Worm (Caenorhabditis elegans) whole organism, late embryonic: ENCODE results near the gene F58F9.3.

Source experiments
- C08G9.2 ChIP-seq: sonication (generic microtip); optimal IDR thresholded peaks from 2 replicates; lab custom pipeline; 2016; ENCODE audit warnings: mild to moderate bottlenecking, missing genetic modification characterization, moderate library complexity, missing compliant biosample characterization
- C38D4.7 ChIP-seq: fragments of 200-800 bp; sonication (Bioruptor generic); optimal IDR thresholded peaks from 2 replicates; lab custom pipeline; 2018; ENCODE audit warnings: mild to moderate bottlenecking, missing genetic modification characterization, moderate library complexity, missing compliant biosample characterization
- F13H6.1 ChIP-seq: sonication (generic microtip); optimal IDR thresholded peaks from 2 replicates; lab custom pipeline; 2016; ENCODE audit warnings: missing genetic modification characterization, missing compliant biosample characterization
- K02D7.2 ChIP-seq: sonication (generic microtip); optimal IDR thresholded peaks from 2 replicates; lab custom pipeline; 2017; ENCODE audit warnings: mild to moderate bottlenecking, missing genetic modification characterization, missing compliant biosample characterization
- T23F11.4 ChIP-seq: fragments of 200-800 bp; sonication (Bioruptor generic); optimal IDR thresholded peaks from 2 replicates; lab custom pipeline; 2018; ENCODE audit warnings: mild to moderate bottlenecking, missing genetic modification characterization, missing compliant biosample characterization
- Y22D7AL.16 ChIP-seq: sonication (generic microtip); optimal IDR thresholded peaks from 2 replicates; lab custom pipeline; 2016; ENCODE audit warnings: missing genetic modification characterization, missing compliant biosample characterization
- ceh-14 ChIP-seq: sonication (generic microtip); optimal IDR thresholded peaks from 2 replicates; lab custom pipeline; 2016; ENCODE audit warnings: missing genotype, missing genetic modification characterization, missing compliant biosample characterization
- ceh-18 ChIP-seq: sonication (generic microtip); optimal IDR thresholded peaks from 2 replicates; lab custom pipeline; 2016; ENCODE audit warnings: missing genetic modification characterization, missing compliant biosample characterization
- ceh-22 ChIP-seq: sonication (generic microtip); optimal IDR thresholded peaks from 2 replicates; lab custom pipeline; 2017; ENCODE audit warnings: missing biosample characterization, missing genetic modification characterization
- ceh-24 ChIP-seq: sonication (generic microtip); optimal IDR thresholded peaks from 2 replicates; lab custom pipeline; 2016; ENCODE audit warnings: mild to moderate bottlenecking, missing genetic modification characterization, missing compliant biosample characterization
- ceh-30 ChIP-seq: fragments of 150-350 bp; optimal IDR thresholded peaks from 2 replicates; lab custom pipeline; 2014; ENCODE audit warnings: missing biosample characterization, missing genetic modification characterization
- ceh-45 ChIP-seq: fragments of 200-800 bp; sonication (Bioruptor generic); IDR thresholded peaks from 2 replicates; pipeline ENCODE4 v1.3.6; 2022; ENCODE audit warnings: missing genetic modification reagents, missing genetic modification characterization, missing compliant biosample characterization
- ceh-48 ChIP-seq: sonication (generic microtip); optimal IDR thresholded peaks from 2 replicates; lab custom pipeline; 2016; ENCODE audit warnings: missing genetic modification characterization, inconsistent platforms, missing compliant biosample characterization
- ceh-6 ChIP-seq: fragments of 200-800 bp; sonication (Bioruptor generic); optimal IDR thresholded peaks from 2 replicates; lab custom pipeline; 2018; ENCODE audit warnings: mild to moderate bottlenecking, missing genetic modification characterization, missing compliant biosample characterization
- ceh-9 ChIP-seq: sonication (generic microtip); optimal IDR thresholded peaks from 2 replicates; lab custom pipeline; 2016; ENCODE audit warnings: mild to moderate bottlenecking, missing genetic modification characterization, inconsistent platforms, missing compliant biosample characterization
- che-1 ChIP-seq: sonication (generic microtip); optimal IDR thresholded peaks from 2 replicates; lab custom pipeline; 2016; ENCODE audit warnings: mild to moderate bottlenecking, missing genetic modification characterization, missing compliant biosample characterization
- dmd-4 ChIP-seq: sonication (generic microtip); optimal IDR thresholded peaks from 2 replicates; lab custom pipeline; 2016; ENCODE audit warnings: borderline replicate concordance, missing genetic modification characterization, missing compliant biosample characterization
- dve-1 ChIP-seq: sonication (generic microtip); optimal IDR thresholded peaks from 2 replicates; lab custom pipeline; 2017; ENCODE audit warnings: antibody characterized with exemption, mild to moderate bottlenecking, missing genetic modification characterization, missing compliant biosample characterization
- elt-4 ChIP-seq: sonication (generic microtip); optimal IDR thresholded peaks from 2 replicates; lab custom pipeline; 2016; ENCODE audit warnings: missing genetic modification characterization, missing compliant biosample characterization
- eyg-1 ChIP-seq: sonication (generic microtip); optimal IDR thresholded peaks from 2 replicates; lab custom pipeline; 2016; ENCODE audit warnings: missing genotype, missing genetic modification characterization, missing compliant biosample characterization
- fax-1 ChIP-seq: sonication (generic microtip); optimal IDR thresholded peaks from 2 replicates; lab custom pipeline; 2016; ENCODE audit warnings: missing genotype, missing genetic modification characterization, missing compliant biosample characterization
- fkh-10 ChIP-seq: fragments of 150-350 bp; optimal IDR thresholded peaks from 2 replicates; lab custom pipeline; 2014; ENCODE audit warnings: missing biosample characterization, missing genetic modification reagents, missing genetic modification characterization
- gmeb-2 ChIP-seq: sonication (generic microtip); optimal IDR thresholded peaks from 2 replicates; lab custom pipeline; 2016; ENCODE audit warnings: missing genetic modification characterization, inconsistent platforms, missing compliant biosample characterization
- hlh-13 ChIP-seq: fragments of 200-800 bp; sonication (Bioruptor generic); optimal IDR thresholded peaks from 2 replicates; lab custom pipeline; 2018; ENCODE audit warnings: mild to moderate bottlenecking, missing genetic modification characterization, missing compliant biosample characterization
- hlh-6 ChIP-seq: sonication (generic microtip); optimal IDR thresholded peaks from 2 replicates; lab custom pipeline; 2016; ENCODE audit warnings: missing genotype, missing genetic modification characterization, missing compliant biosample characterization
- hlh-8 ChIP-seq: sonication (generic microtip); optimal IDR thresholded peaks from 2 replicates; lab custom pipeline; 2016; ENCODE audit warnings: missing genotype, missing genetic modification characterization, missing compliant biosample characterization
- lim-6 ChIP-seq: sonication (generic microtip); optimal IDR thresholded peaks from 2 replicates; lab custom pipeline; 2016; ENCODE audit warnings: missing genetic modification characterization, missing compliant biosample characterization
- lin-11 ChIP-seq: fragments of 200-800 bp; sonication (Bioruptor generic); optimal IDR thresholded peaks from 2 replicates; lab custom pipeline; 2018; ENCODE audit warnings: mild to moderate bottlenecking, missing genetic modification characterization, missing compliant biosample characterization
- mec-3 ChIP-seq: sonication (generic microtip); optimal IDR thresholded peaks from 2 replicates; lab custom pipeline; 2016; ENCODE audit warnings: borderline replicate concordance, missing genetic modification characterization, missing compliant biosample characterization
- nhr-11 ChIP-seq: fragments of 150-350 bp; optimal IDR thresholded peaks from 2 replicates; lab custom pipeline; 2014; ENCODE audit warnings: missing biosample characterization, missing genetic modification characterization
- nhr-232 ChIP-seq: sonication (generic microtip); optimal IDR thresholded peaks from 2 replicates; lab custom pipeline; 2016; ENCODE audit warnings: missing genetic modification characterization, missing compliant biosample characterization
- npax-4 ChIP-seq: sonication (generic microtip); optimal IDR thresholded peaks from 2 replicates; lab custom pipeline; 2016; ENCODE audit warnings: missing genetic modification characterization, missing compliant biosample characterization
- odd-2 ChIP-seq: sonication (generic microtip); optimal IDR thresholded peaks from 2 replicates; lab custom pipeline; 2017; ENCODE audit warnings: antibody characterized with exemption, mild to moderate bottlenecking, missing genetic modification characterization, missing compliant biosample characterization
- pag-3 ChIP-seq: sonication (generic microtip); optimal IDR thresholded peaks from 2 replicates; lab custom pipeline; 2016; ENCODE audit warnings: missing compliant biosample characterization, missing genetic modification characterization, borderline replicate concordance
- pha-2 ChIP-seq: sonication (generic microtip); optimal IDR thresholded peaks from 2 replicates; lab custom pipeline; 2017; ENCODE audit warnings: mild to moderate bottlenecking, missing genetic modification characterization, missing compliant biosample characterization
- pha-4 ChIP-seq: fragments of 150-350 bp; optimal IDR thresholded peaks from 2 replicates; lab custom pipeline; 2018; ENCODE audit warnings: missing biosample characterization, missing genetic modification reagents, missing genetic modification characterization
- pqm-1 ChIP-seq: sonication (generic microtip); optimal IDR thresholded peaks from 2 replicates; lab custom pipeline; 2016; ENCODE audit warnings: missing genetic modification characterization, missing compliant biosample characterization
- pros-1 ChIP-seq: fragments of 150-350 bp; optimal IDR thresholded peaks from 2 replicates; lab custom pipeline; 2014; ENCODE audit warnings: missing biosample characterization, missing genetic modification reagents, missing genetic modification characterization
- ref-2 ChIP-seq: sonication (generic microtip); optimal IDR thresholded peaks from 2 replicates; lab custom pipeline; 2016; ENCODE audit warnings: missing genetic modification characterization, missing compliant biosample characterization
- sox-2 ChIP-seq: fragments of 200-800 bp; sonication (Bioruptor generic); IDR thresholded peaks from 2 replicates; pipeline ENCODE4 v1.3.6; 2022; ENCODE audit warnings: missing genetic modification reagents, missing genetic modification characterization, missing compliant biosample characterization
- syd-9 ChIP-seq: sonication (generic microtip); optimal IDR thresholded peaks from 2 replicates; lab custom pipeline; 2016; ENCODE audit warnings: mild to moderate bottlenecking, missing genetic modification characterization, moderate library complexity, missing compliant biosample characterization
- tbx-2 ChIP-seq: sonication (generic microtip); optimal IDR thresholded peaks from 2 replicates; lab custom pipeline; 2016; ENCODE audit warnings: missing genetic modification characterization, missing compliant biosample characterization
- tbx-7 ChIP-seq: sonication (generic microtip); optimal IDR thresholded peaks from 2 replicates; lab custom pipeline; 2016; ENCODE audit warnings: missing genotype, missing genetic modification characterization, missing compliant biosample characterization
- unc-3 ChIP-seq, 2 experiments: fragments of 200-800 bp in 1 of 2; sonication (Bioruptor generic) in 1 of 2; sonication (generic microtip) in 1 of 2; conservative IDR thresholded peaks in 1 of 2; optimal IDR thresholded peaks in 1 of 2; 2 replicates each; pipeline versions ENCODE4 v1.3.6 to Lab custom; 2016 to 2022; ENCODE audit warnings: missing compliant biosample characterization in 2 of 2, missing genetic modification characterization in 2 of 2, missing genetic modification reagents in 1 of 2
- unc-42 ChIP-seq: sonication (generic microtip); optimal IDR thresholded peaks from 2 replicates; lab custom pipeline; 2016; ENCODE audit warnings: missing genotype, missing genetic modification characterization, missing compliant biosample characterization
- unc-55 ChIP-seq: sonication (generic microtip); optimal IDR thresholded peaks from 2 replicates; lab custom pipeline; 2017; ENCODE audit warnings: missing biosample characterization, missing genetic modification reagents, missing genetic modification characterization
- unc-86 ChIP-seq: sonication (generic microtip); optimal IDR thresholded peaks from 2 replicates; lab custom pipeline; 2016; ENCODE audit warnings: missing genetic modification characterization, missing compliant biosample characterization
- zip-5 ChIP-seq: sonication (generic microtip); optimal IDR thresholded peaks from 2 replicates; lab custom pipeline; 2016; ENCODE audit warnings: missing genetic modification characterization, missing compliant biosample characterization
- ztf-16 ChIP-seq: sonication (generic microtip); optimal IDR thresholded peaks from 2 replicates; lab custom pipeline; 2017; ENCODE audit warnings: missing genetic modification characterization, missing compliant biosample characterization

Gene F58F9.3

ce11 chrIV:6201769-6202168 is 31.3 kb upstream of the F58F9.3 start, which contains the start of gene tkr-2:
TSS of gene tkr-2 (plus strand) at chrIV:6202069.
- TF ChIP-seq unc-55 (GFP tag; lab: Kevin White, UChicago) (no peak), ceh-48 (tag; lab: Kevin White, UChicago) (no peak), pha-4 (tag; lab: Kevin White, UChicago) (no peak), C08G9.2 (tag; lab: Kevin White, UChicago) (no peak)

- TF ChIP-seq gmeb-2 (tag; lab: Kevin White, UChicago): peak; percentile 33
- TF ChIP-seq dmd-4 (tag; lab: Kevin White, UChicago): no peak
- no peak for TF ChIP-seq T23F11.4 (GFP tag; lab: Kevin White, UChicago)
- TF ChIP-seq nhr-232 (tag; lab: Kevin White, UChicago): no peak
- no peak for TF ChIP-seq odd-2 (tag; lab: Kevin White, UChicago)
- TF ChIP-seq pqm-1 (tag; lab: Kevin White, UChicago): peak; percentile 45
- peak; percentile 70 for TF ChIP-seq fax-1 (tag; lab: Kevin White, UChicago)
- TF ChIP-seq npax-4 (tag; lab: Kevin White, UChicago): no peak
- peak; percentile 18 for TF ChIP-seq syd-9 (tag; lab: Kevin White, UChicago)
- peak; percentile 50 for TF ChIP-seq unc-86
- peak; percentile 28 for TF ChIP-seq pha-2 (tag; lab: Kevin White, UChicago)
- TF ChIP-seq tbx-2 (tag; lab: Kevin White, UChicago): peak; percentile 89
- TF ChIP-seq hlh-8 (tag; lab: Kevin White, UChicago): peak; percentile 90
- peak; percentile 40 for TF ChIP-seq unc-42 (tag; lab: Kevin White, UChicago)
- TF ChIP-seq dve-1: no peak
- no peak for TF ChIP-seq Y22D7AL.16
- TF ChIP-seq nhr-11 (tag; lab: Kevin White, UChicago): no peak
- peak; percentile 22 for TF ChIP-seq ztf-16 (tag; lab: Kevin White, UChicago)
- TF ChIP-seq mec-3 (tag; lab: Kevin White, UChicago): peak; percentile 87
- TF ChIP-seq ceh-30 (tag; lab: Kevin White, UChicago): no peak
- peak; percentile 69 for TF ChIP-seq zip-5 (tag; lab: Kevin White, UChicago)
- TF ChIP-seq ref-2 (tag; lab: Kevin White, UChicago): peak; percentile 79
- no peak for TF ChIP-seq K02D7.2
- TF ChIP-seq che-1 (tag; lab: Kevin White, UChicago): no peak
- no peak for TF ChIP-seq C38D4.7 (GFP tag; lab: Kevin White, UChicago)
- 0 out of 2 replicates have a peak, but pooled peaks have one; percentile 35 for TF ChIP-seq ceh-45 (GFP tag; lab: Robert Waterston, UW)
- no peak for TF ChIP-seq ceh-24 (tag; lab: Kevin White, UChicago)
- TF ChIP-seq fkh-10 (GFP tag; lab: Kevin White, UChicago): no peak
- no peak for TF ChIP-seq lin-11 (tag; lab: Kevin White, UChicago)
- no peak for TF ChIP-seq sox-2 (GFP tag; lab: Robert Waterston, UW)
- peak; percentile 95 for TF ChIP-seq C08G9.2 (tag; lab: Kevin White, UChicago)
- TF ChIP-seq pros-1 (tag; lab: Kevin White, UChicago): no peak
- no peak for TF ChIP-seq pha-4 (tag; lab: Kevin White, UChicago)
- no peak for TF ChIP-seq elt-4 (tag; lab: Kevin White, UChicago)
- no peak for TF ChIP-seq eyg-1 (tag; lab: Kevin White, UChicago)
- peak; percentile 96 for TF ChIP-seq tbx-7 (tag; lab: Kevin White, UChicago)
- TF ChIP-seq ceh-48 (tag; lab: Kevin White, UChicago): no peak
- TF ChIP-seq ceh-6 (GFP tag; lab: Kevin White, UChicago): no peak
- peak; percentile 69 for TF ChIP-seq ceh-14 (tag; lab: Kevin White, UChicago)
- no peak for TF ChIP-seq hlh-6 (tag; lab: Kevin White, UChicago)
- no peak for TF ChIP-seq unc-55 (GFP tag; lab: Kevin White, UChicago)
- no peak for TF ChIP-seq ceh-22
- no peak for TF ChIP-seq ceh-18 (tag; lab: Kevin White, UChicago)
- no peak for TF ChIP-seq pag-3 (tag; lab: Kevin White, UChicago)
- peak; percentile 73 for TF ChIP-seq unc-3 (GFP tag; conservative IDR thresholded peaks at IDR 0.05; lab: Robert Waterston, UW)
- TF ChIP-seq unc-3 (tag; optimal IDR thresholded peaks at IDR 0.05; lab: Kevin White, UChicago): no peak
- no peak for TF ChIP-seq ceh-9 (tag; lab: Kevin White, UChicago)
- TF ChIP-seq lim-6 (tag; lab: Kevin White, UChicago): peak; percentile 67
- TF ChIP-seq F13H6.1 (tag; lab: Kevin White, UChicago): peak; percentile 60
- TF ChIP-seq hlh-13 (GFP tag; lab: Kevin White, UChicago): no peak
These were observed 26.7 kb upstream of the F58F9.3 start, which contains the start of gene C49A9.10 for ce11 chrIV:6206294-6206776. TSS of gene C49A9.10 (minus strand) at chrIV:6206344.
